Fruit fly (Drosophila melanogaster): ENCODE results near the gene AstCC.
A peak's percentile ranks its signal among the peaks of the same experiment; 100 is the strongest.

DNA sequence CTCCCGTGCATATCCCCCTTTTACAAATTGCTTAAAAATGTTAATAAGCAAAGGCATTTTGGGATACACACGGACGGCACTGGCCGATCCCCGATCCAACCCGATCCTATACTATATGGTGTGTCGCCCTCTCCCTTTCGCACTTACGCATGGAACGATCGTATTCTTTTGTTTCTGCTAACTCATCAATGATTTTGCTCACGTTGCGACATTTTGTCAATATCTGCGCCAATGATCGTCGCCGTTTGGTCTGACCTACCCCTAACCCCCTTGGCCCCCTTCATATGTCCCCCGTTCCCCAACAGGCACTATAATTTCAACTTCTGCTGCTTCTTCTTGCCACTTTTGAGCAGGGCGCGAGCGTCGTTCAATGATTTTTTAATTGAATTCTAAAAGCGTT is 35.3 kb downstream of the AstCC start:
- TF ChIP-seq dsf (GFP tag; optimal IDR thresholded peaks at IDR 0.05; ENCODE audit: borderline replicate concordance), result no peak
- no peak for TF ChIP-seq Rel (GFP tag; optimal IDR thresholded peaks at IDR 0.05)
- TF ChIP-seq Rel (tag; optimal IDR thresholded peaks at IDR 0.05), result peak; percentile 49
- TF ChIP-seq Hr78 (GFP tag; optimal IDR thresholded peaks at IDR 0.05), result no peak
- no peak for TF ChIP-seq Abd-B (GFP tag; optimal IDR thresholded peaks at IDR 0.05)

All from whole organism, wandering third instar larva.